Worm (Caenorhabditis elegans) whole organism, young adult: Measurements from ENCODE around the gene F46C3.7.

Source experiments
- T07F8.4 ChIP-seq: sonication (generic microtip); optimal IDR thresholded peaks from 2 replicates; lab custom pipeline; 2016; ENCODE audit warnings: mild to moderate bottlenecking, missing genetic modification characterization, moderate library complexity, missing compliant biosample characterization
- ztf-3 ChIP-seq: fragments of 200-800 bp; sonication (Bioruptor generic); optimal IDR thresholded peaks from 2 replicates; lab custom pipeline; 2018; ENCODE audit warnings: mild to moderate bottlenecking, missing genetic modification characterization, missing compliant biosample characterization

ce11 chrX:11467320-11467732 is 27.5 kb downstream of the F46C3.7 start:
- no peak for TF ChIP-seq ztf-3 (GFP tag; lab: Kevin White, UChicago)
- no peak for TF ChIP-seq T07F8.4 (tag; lab: Kevin White, UChicago)
